Worm (Caenorhabditis elegans) whole organism, L2 larva: ENCODE measurements around the gene coh-3.

Experiments
- R02D3.7 ChIP-seq: fragments of 150-350 bp; optimal IDR thresholded peaks from 2 replicates; lab custom pipeline; 2014; ENCODE audit warnings: missing biosample characterization, missing genetic modification characterization
- alr-1 ChIP-seq: fragments of 150-350 bp; optimal IDR thresholded peaks from 2 replicates; lab custom pipeline; 2014; ENCODE audit warnings: missing biosample characterization, missing genetic modification characterization
- ama-1 ChIP-seq: fragments of 150-350 bp; optimal IDR thresholded peaks from 2 replicates; lab custom pipeline; 2018; ENCODE audit warnings: inconsistent platforms
- blmp-1 ChIP-seq: sonication (generic microtip); optimal IDR thresholded peaks from 2 replicates; lab custom pipeline; 2017; ENCODE audit warnings: missing genetic modification characterization, mild to moderate bottlenecking, missing compliant biosample characterization, antibody characterized with exemption, moderate library complexity; ENCODE audit not compliant: insufficient read depth
- ceh-16 ChIP-seq: fragments of 150-350 bp; optimal IDR thresholded peaks from 2 replicates; lab custom pipeline; 2014; ENCODE audit warnings: missing biosample characterization, missing genetic modification characterization
- ceh-82 ChIP-seq: fragments of 150-350 bp; optimal IDR thresholded peaks from 2 replicates; lab custom pipeline; 2014; ENCODE audit warnings: missing biosample characterization, missing genetic modification characterization
- crh-2 ChIP-seq: sonication (generic microtip); optimal IDR thresholded peaks from 2 replicates; lab custom pipeline; 2017; ENCODE audit warnings: missing biosample characterization, missing genetic modification characterization
- dmd-4 ChIP-seq: sonication (generic microtip); optimal IDR thresholded peaks from 2 replicates; lab custom pipeline; 2017; ENCODE audit warnings: missing biosample characterization, missing genetic modification characterization
- egl-27 ChIP-seq: sonication (generic microtip); optimal IDR thresholded peaks from 3 replicates; lab custom pipeline; 2017; ENCODE audit warnings: missing biosample characterization, missing genetic modification reagents, missing genetic modification characterization
- elt-1 ChIP-seq: fragments of 150-350 bp; optimal IDR thresholded peaks from 2 replicates; lab custom pipeline; 2014; ENCODE audit warnings: missing biosample characterization, missing genetic modification characterization
- elt-3 ChIP-seq: sonication (generic microtip); optimal IDR thresholded peaks from 2 replicates; lab custom pipeline; 2017; ENCODE audit warnings: missing biosample characterization, missing genetic modification characterization
- fos-1 ChIP-seq: fragments of 150-350 bp; optimal IDR thresholded peaks from 2 replicates; lab custom pipeline; 2014; ENCODE audit warnings: missing biosample characterization, missing genetic modification characterization
- gmeb-1 ChIP-seq: fragments of 150-350 bp; optimal IDR thresholded peaks from 2 replicates; lab custom pipeline; 2014; ENCODE audit warnings: missing biosample characterization, missing genetic modification characterization
- lin-11 ChIP-seq: fragments of 150-350 bp; sonication (generic microtip); optimal IDR thresholded peaks from 2 replicates; lab custom pipeline; 2014; ENCODE audit warnings: missing biosample characterization, missing genetic modification characterization, inconsistent platforms, mixed read lengths
- lin-13 ChIP-seq: fragments of 150-350 bp; optimal IDR thresholded peaks from 2 replicates; lab custom pipeline; 2014; ENCODE audit warnings: missing biosample characterization, missing genetic modification reagents, missing genetic modification characterization
- lin-39 ChIP-seq: fragments of 150-350 bp; optimal IDR thresholded peaks from 2 replicates; lab custom pipeline; 2014; ENCODE audit warnings: missing biosample characterization, missing genetic modification reagents, missing genetic modification characterization
- lsy-2 ChIP-seq, 2 experiments: fragments of 150-350 bp in 1 of 2; sonication (generic microtip) in 1 of 2; optimal IDR thresholded peaks; 2 replicates each; lab custom pipeline; 2014 to 2017; ENCODE audit warnings: missing biosample characterization in 2 of 2, missing genetic modification characterization in 2 of 2
- mab-5 ChIP-seq: fragments of 150-350 bp; optimal IDR thresholded peaks from 2 replicates; lab custom pipeline; 2014; ENCODE audit warnings: missing biosample characterization, missing genetic modification characterization
- mbf-1 ChIP-seq: sonication (generic microtip); optimal IDR thresholded peaks from 2 replicates; lab custom pipeline; 2017; ENCODE audit warnings: missing biosample characterization, missing genetic modification characterization
- mdl-1 ChIP-seq, 2 experiments: fragments of 150-350 bp in 1 of 2; sonication (generic microtip) in 1 of 2; optimal IDR thresholded peaks; 2 replicates each; lab custom pipeline; 2017; ENCODE audit warnings: missing biosample characterization in 2 of 2, missing genetic modification characterization in 2 of 2
- nhr-12 ChIP-seq: fragments of 150-350 bp; optimal IDR thresholded peaks from 2 replicates; lab custom pipeline; 2014; ENCODE audit warnings: missing biosample characterization, missing genetic modification characterization
- nhr-21 ChIP-seq: fragments of 150-350 bp; optimal IDR thresholded peaks from 2 replicates; lab custom pipeline; 2014; ENCODE audit warnings: missing biosample characterization, missing genetic modification characterization
- nhr-23 ChIP-seq: fragments of 150-350 bp; optimal IDR thresholded peaks from 2 replicates; lab custom pipeline; 2014; ENCODE audit warnings: missing biosample characterization, missing genetic modification reagents, missing genetic modification characterization
- nhr-237 ChIP-seq: fragments of 150-350 bp; optimal IDR thresholded peaks from 2 replicates; lab custom pipeline; 2014; ENCODE audit warnings: missing biosample characterization, missing genetic modification characterization
- nhr-77 ChIP-seq: fragments of 150-350 bp; optimal IDR thresholded peaks from 2 replicates; lab custom pipeline; 2014; ENCODE audit warnings: missing biosample characterization, missing genetic modification characterization
- sem-4 ChIP-seq: fragments of 150-350 bp; optimal IDR thresholded peaks from 2 replicates; lab custom pipeline; 2014; ENCODE audit warnings: missing biosample characterization, missing genetic modification reagents, missing genetic modification characterization
- skn-1 ChIP-seq: sonication (generic microtip); optimal IDR thresholded peaks from 2 replicates; lab custom pipeline; 2017; ENCODE audit warnings: missing biosample characterization, missing genetic modification characterization
- sma-3 ChIP-seq: sonication (generic microtip); optimal IDR thresholded peaks from 2 replicates; lab custom pipeline; 2016; ENCODE audit warnings: missing genetic modification reagents, missing genetic modification characterization, missing compliant biosample characterization
- sma-9 ChIP-seq, 2 experiments: fragments of 150-350 bp in 1 of 2; sonication (generic microtip) in 1 of 2; optimal IDR thresholded peaks; 2 replicates each; lab custom pipeline; 2014 to 2016; ENCODE audit warnings: missing genetic modification characterization in 2 of 2, mild to moderate bottlenecking in 1 of 2, missing biosample characterization in 1 of 2, missing compliant biosample characterization in 1 of 2, missing genetic modification reagents in 1 of 2, moderate library complexity in 1 of 2
- snpc-4 ChIP-seq: fragments of 150-350 bp; optimal IDR thresholded peaks from 2 replicates; lab custom pipeline; 2014; ENCODE audit warnings: missing biosample characterization, missing genetic modification characterization
- unc-39 ChIP-seq: fragments of 150-350 bp; optimal IDR thresholded peaks from 2 replicates; lab custom pipeline; 2014; ENCODE audit warnings: missing biosample characterization, missing genetic modification characterization
- unc-55 ChIP-seq: fragments of 150-350 bp; sonication (generic microtip); optimal IDR thresholded peaks from 3 replicates; lab custom pipeline; 2014; ENCODE audit warnings: missing biosample characterization, missing genetic modification reagents, missing genetic modification characterization
- unc-62 ChIP-seq: fragments of 150-350 bp; optimal IDR thresholded peaks from 2 replicates; lab custom pipeline; 2014; ENCODE audit warnings: missing biosample characterization, missing genetic modification reagents, missing genetic modification characterization
- zag-1 ChIP-seq: fragments of 150-350 bp; optimal IDR thresholded peaks from 2 replicates; lab custom pipeline; 2014; ENCODE audit warnings: missing biosample characterization, missing genetic modification characterization
- ztf-1 ChIP-seq: fragments of 200-800 bp; sonication (Bioruptor generic); conservative IDR thresholded peaks from 2 replicates; pipeline ENCODE4 v1.3.6; 2022; ENCODE audit warnings: missing genetic modification characterization, missing compliant biosample characterization

Gene coh-3

ce11 chrV:14439236-14439635 is 18.0 kb upstream of the coh-3 start:
- no peak for TF ChIP-seq elt-3 (tag; lab: Kevin White, UChicago)
- TF ChIP-seq sma-3, result no peak
- TF ChIP-seq dmd-4 (tag; lab: Kevin White, UChicago), result no peak
- TF ChIP-seq snpc-4 (tag; lab: Kevin White, UChicago), result no peak
- TF ChIP-seq lin-11, result no peak
- no peak for TF ChIP-seq nhr-23
- no peak for TF ChIP-seq mab-5 (tag; lab: Kevin White, UChicago)
- TF ChIP-seq ztf-1, result no peak
- no peak for TF ChIP-seq skn-1 (tag; lab: Kevin White, UChicago)
- TF ChIP-seq alr-1, result no peak
- no peak for TF ChIP-seq crh-2 (tag; lab: Kevin White, UChicago)
- TF ChIP-seq unc-39 (tag; lab: Kevin White, UChicago), result no peak
- no peak for TF ChIP-seq lsy-2 (tag; optimal IDR thresholded peaks at IDR 0.05; lab: Kevin White, UChicago)
- TF ChIP-seq egl-27 (tag; lab: Kevin White, UChicago), result no peak
- TF ChIP-seq mdl-1 (tag; optimal IDR thresholded peaks at IDR 0.05; lab: Kevin White, UChicago), result no peak
- no peak for TF ChIP-seq ceh-16 (tag; lab: Kevin White, UChicago)
- no peak for TF ChIP-seq mbf-1
- TF ChIP-seq nhr-21, result no peak
- TF ChIP-seq ama-1 (lab: Kevin White, UChicago), result no peak
- TF ChIP-seq, all 48 proteins: peak for 0

DNA sequence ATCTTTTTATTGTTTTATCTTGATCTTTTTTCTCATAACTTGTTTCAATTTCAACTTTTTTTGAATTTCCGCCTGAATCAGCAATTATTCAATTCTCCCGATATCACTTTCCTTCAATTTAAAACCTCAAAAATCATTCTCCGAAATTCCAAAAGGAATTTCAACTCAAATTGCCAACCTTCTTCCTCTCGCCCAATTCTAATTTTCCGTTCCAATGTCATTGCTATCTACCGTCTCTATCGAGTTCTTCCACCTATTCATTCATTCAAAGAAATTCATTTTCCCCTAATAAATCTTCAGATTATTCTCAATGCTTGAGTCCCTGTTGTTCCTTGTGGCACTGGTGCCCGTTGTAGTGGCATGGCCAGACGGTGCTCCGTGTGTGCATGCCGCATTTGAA is 16.4 kb upstream of the coh-3 start, which contains the start of gene F23B12.4:
F23B12.4 (plus strand) TSS at position 301 of the 400 bp plus-strand sequence.
- TF ChIP-seq mdl-1 (tag; optimal IDR thresholded peaks at IDR 0.05; lab: Kevin White, UChicago) (no peak), sem-4 (tag; lab: Kevin White, UChicago) (no peak), lin-13 (GFP tag; lab: Kevin White, UChicago) (no peak), nhr-12 (no peak), snpc-4 (tag; lab: Kevin White, UChicago) (no peak), ceh-82 (tag; lab: Kevin White, UChicago) (no peak), skn-1 (tag; lab: Kevin White, UChicago) (no peak), lsy-2 (tag; optimal IDR thresholded peaks at IDR 0.05; lab: Kevin White, UChicago) (no peak), unc-39 (tag; lab: Kevin White, UChicago) (no peak), zag-1 (tag; lab: Kevin White, UChicago) (no peak), elt-1 (no peak), sma-3 (no peak), blmp-1 (no peak), lin-39 (tag; lab: Kevin White, UChicago) (no peak), nhr-237 (tag; lab: Kevin White, UChicago) (no peak), egl-27 (tag; lab: Kevin White, UChicago) (no peak)

- TF ChIP-seq R02D3.7 (tag; lab: Kevin White, UChicago), result no peak
- no peak for TF ChIP-seq nhr-77 (tag; lab: Kevin White, UChicago)
- no peak for TF ChIP-seq lin-13 (GFP tag; lab: Kevin White, UChicago)
- TF ChIP-seq unc-62 (GFP tag; lab: Kevin White, UChicago), result no peak
- no peak for TF ChIP-seq egl-27 (tag; lab: Kevin White, UChicago)
- no peak for TF ChIP-seq sma-9 (GFP tag; optimal IDR thresholded peaks at IDR 0.05; lab: Kevin White, UChicago)
- no peak for TF ChIP-seq sma-9 (tag; optimal IDR thresholded peaks at IDR 0.05; lab: Kevin White, UChicago)
- TF ChIP-seq snpc-4 (tag; lab: Kevin White, UChicago), result no peak
- no peak for TF ChIP-seq sem-4 (tag; lab: Kevin White, UChicago)
- no peak for TF ChIP-seq lsy-2 (tag; optimal IDR thresholded peaks at IDR 0.05; lab: Kevin White, UChicago)
- TF ChIP-seq alr-1, result no peak
- no peak for TF ChIP-seq mdl-1 (tag; optimal IDR thresholded peaks at IDR 0.05; lab: Kevin White, UChicago)
- no peak for TF ChIP-seq unc-55
- no peak for TF ChIP-seq unc-39 (tag; lab: Kevin White, UChicago)
- TF ChIP-seq dmd-4 (tag; lab: Kevin White, UChicago), result no peak
- no peak for TF ChIP-seq nhr-23
- TF ChIP-seq lin-39 (tag; lab: Kevin White, UChicago), result no peak
- TF ChIP-seq ztf-1, result no peak
- no peak for TF ChIP-seq zag-1 (tag; lab: Kevin White, UChicago)
- no peak for TF ChIP-seq nhr-21
- no peak for TF ChIP-seq sma-3
Observed at ce11 chrV:14446453-14446852, 10.8 kb upstream of the coh-3 start.

DNA sequence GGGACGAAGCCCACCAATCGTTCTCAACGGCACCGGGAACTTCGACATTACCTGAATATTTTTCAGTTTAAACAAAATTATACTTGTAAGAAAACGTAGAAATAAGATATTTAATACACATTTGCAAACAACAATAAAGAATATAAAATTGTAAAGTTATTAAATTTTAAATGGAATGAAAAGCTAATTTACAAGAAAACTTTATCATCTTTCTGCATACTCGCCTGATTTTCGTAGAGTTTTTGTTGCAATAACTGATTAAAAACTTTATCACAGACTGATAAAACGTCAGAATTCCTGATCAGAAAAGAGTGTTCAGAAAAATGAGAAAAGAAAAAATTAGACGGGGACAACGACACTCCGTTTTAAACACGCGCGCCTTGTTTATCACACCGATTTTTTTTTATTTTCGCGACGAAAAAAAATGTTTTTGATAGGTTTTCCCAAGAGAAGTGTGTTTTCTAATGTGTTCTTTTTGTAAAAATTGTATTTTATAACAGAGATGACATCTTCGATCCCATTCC is 9.9 kb upstream of the coh-3 start, which contains the start of the genes dlat-1 and fntb-1:
dlat-1 (minus strand) TSS at position 51 of the 524 bp plus-strand sequence.
fntb-1 (plus strand) TSS at position 412 of the 524 bp plus-strand sequence.
- TF ChIP-seq unc-55 (peak; percentile 9), crh-2 (tag; lab: Kevin White, UChicago) (peak; percentile 8), fos-1 (tag; lab: Kevin White, UChicago) (peak; percentile 80), R02D3.7 (tag; lab: Kevin White, UChicago) (no peak), ztf-1 (no peak), gmeb-1 (tag; lab: Kevin White, UChicago) (peak; percentile 10)
- TF ChIP-seq, all 48 proteins: peak for 4
